Fruit fly (Drosophila melanogaster) whole organism, pupa: Measurements from ENCODE around the gene Pdhb.

Experiments
- CG12605 ChIP-seq: fragments of 200-800 bp; sonication (Bioruptor generic); IDR thresholded peaks from 2 replicates; pipeline ENCODE4 v1.3.6; 2022; ENCODE audit warnings: missing biosample characterization, missing genetic modification characterization
- CG14655 ChIP-seq: fragments of 200-800 bp; sonication (Bioruptor generic); optimal IDR thresholded peaks from 3 replicates; lab custom pipeline; 2017; ENCODE audit warnings: mild to moderate bottlenecking, missing biosample characterization, missing genetic modification reagents, missing genetic modification characterization
- CG15710 ChIP-seq: fragments of 200-800 bp; sonication (Bioruptor generic); optimal IDR thresholded peaks from 2 replicates; lab custom pipeline; 2018; ENCODE audit warnings: missing biosample characterization, mild to moderate bottlenecking, missing genetic modification characterization, moderate library complexity
- CG17806 ChIP-seq: fragments of 200-800 bp; sonication (Bioruptor generic); optimal IDR thresholded peaks from 2 replicates; lab custom pipeline; 2018; ENCODE audit warnings: missing biosample characterization, mild to moderate bottlenecking, missing genetic modification characterization, moderate library complexity
- CG34367 ChIP-seq: fragments of 200-800 bp; sonication (Bioruptor generic); optimal IDR thresholded peaks from 2 replicates; lab custom pipeline; 2018; ENCODE audit warnings: missing biosample characterization, mild to moderate bottlenecking, missing genetic modification characterization
- CG8301 ChIP-seq: fragments of 200-800 bp; sonication (Bioruptor generic); optimal IDR thresholded peaks from 2 replicates; lab custom pipeline; 2018; ENCODE audit warnings: missing biosample characterization, mild to moderate bottlenecking, missing genetic modification characterization
- Ets98B ChIP-seq: fragments of 200-800 bp; sonication (Bioruptor generic); IDR thresholded peaks from 2 replicates; pipeline ENCODE4 v1.3.6; 2022; ENCODE audit warnings: missing biosample characterization, missing genetic modification characterization
- Pif1B ChIP-seq: fragments of 200-800 bp; sonication (Bioruptor generic); optimal IDR thresholded peaks from 3 replicates; lab custom pipeline; 2016; ENCODE audit warnings: missing biosample characterization, missing genetic modification characterization
- Snoo ChIP-seq: fragments of 200-800 bp; sonication (Bioruptor generic); optimal IDR thresholded peaks from 3 replicates; lab custom pipeline; 2017; ENCODE audit warnings: missing biosample characterization, mild to moderate bottlenecking, missing genetic modification characterization, inconsistent platforms

DNA sequence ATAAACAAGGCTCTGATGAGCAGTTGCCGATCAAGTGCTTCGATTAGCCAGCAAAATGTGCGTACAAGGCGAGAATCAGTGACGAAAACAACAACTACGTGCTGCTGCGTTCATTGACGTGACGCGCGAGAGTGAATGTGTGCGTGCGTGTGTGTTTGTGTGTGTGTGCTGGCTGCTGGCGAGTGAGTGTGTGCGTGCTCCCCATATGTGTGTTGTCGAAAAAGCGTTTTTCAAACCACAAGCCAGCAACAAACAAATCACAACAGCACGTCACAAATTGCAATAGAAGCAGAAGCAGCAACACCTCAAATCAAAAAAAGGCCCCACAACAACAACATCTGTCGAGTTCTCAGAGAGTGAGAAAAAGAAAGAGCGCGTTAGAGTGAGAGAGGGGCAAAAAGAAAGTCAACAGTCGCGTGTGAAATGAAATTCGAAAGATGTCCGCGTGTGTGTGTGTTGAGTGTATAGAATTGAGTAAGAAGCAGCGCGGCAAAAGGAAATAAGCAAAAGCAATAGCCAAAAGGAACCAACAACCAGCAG, 48.9 kb upstream of the Pdhb start:
- TF ChIP-seq CG34367 (no peak), CG8301 (tag; lab: Kevin White, UChicago) (no peak), Pif1B (no peak), Snoo (tag; lab: Kevin White, UChicago) (no peak), CG15710 (tag; lab: Kevin White, UChicago) (no peak), CG14655 (GFP tag; lab: Kevin White, UChicago) (no peak), CG17806 (no peak), CG12605 (GFP tag; lab: Robert Waterston, UW) (no peak), Ets98B (no peak)
